Fruit fly (Drosophila melanogaster) whole organism, embryonic: ENCODE measurements around the gene CG42305.

ENCODE experiments used
- Asciz ChIP-seq: fragments of 200-800 bp; sonication (Bioruptor generic); optimal IDR thresholded peaks from 2 replicates; lab custom pipeline; 2017; ENCODE audit warnings: missing biosample characterization, mild to moderate bottlenecking, missing genetic modification characterization, missing genetic modification reagents
- Awh ChIP-seq: fragments of 200-800 bp; sonication (Bioruptor generic); IDR thresholded peaks from 2 replicates; pipeline ENCODE4, ENCODE4 v1.3.6; 2022; ENCODE audit warnings: missing biosample characterization, missing genetic modification characterization
- CG10431 ChIP-seq: fragments of 200-800 bp; sonication (Bioruptor generic); optimal IDR thresholded peaks from 3 replicates; lab custom pipeline; 2018; ENCODE audit warnings: missing biosample characterization, mild to moderate bottlenecking, missing genetic modification characterization
- CG10565 ChIP-seq: fragments of 200-800 bp; sonication (Bioruptor generic); optimal IDR thresholded peaks from 3 replicates; lab custom pipeline; 2016; ENCODE audit warnings: missing biosample characterization, mild to moderate bottlenecking, missing genetic modification characterization
- CG1603 ChIP-seq: fragments of 200-800 bp; sonication (Bioruptor generic); optimal IDR thresholded peaks from 2 replicates; lab custom pipeline; 2019; ENCODE audit warnings: missing biosample characterization, mild to moderate bottlenecking, missing genetic modification characterization, moderate library complexity
- CG1792 ChIP-seq: fragments of 200-800 bp; sonication (Bioruptor generic); optimal IDR thresholded peaks from 2 replicates; lab custom pipeline; 2016; ENCODE audit warnings: missing biosample characterization, missing genetic modification characterization
- CG18476 ChIP-seq: fragments of 200-800 bp; sonication (Bioruptor generic); optimal IDR thresholded peaks from 2 replicates; lab custom pipeline; 2016; ENCODE audit warnings: missing biosample characterization, mild to moderate bottlenecking, missing genetic modification characterization
- CG2678 ChIP-seq: fragments of 200-800 bp; sonication (Bioruptor generic); optimal IDR thresholded peaks from 3 replicates; lab custom pipeline; 2019; ENCODE audit warnings: missing biosample characterization, mild to moderate bottlenecking, missing genetic modification characterization, moderate library complexity
- CG3163 ChIP-seq: fragments of 200-800 bp; sonication (Bioruptor generic); optimal IDR thresholded peaks from 3 replicates; lab custom pipeline; 2016; ENCODE audit warnings: missing biosample characterization, missing genetic modification characterization
- CG33557 ChIP-seq: fragments of 200-800 bp; sonication (Bioruptor generic); optimal IDR thresholded peaks from 2 replicates; lab custom pipeline; 2019; ENCODE audit warnings: missing biosample characterization, mild to moderate bottlenecking, missing genetic modification characterization, moderate library complexity
- CG5180 ChIP-seq: fragments of 200-800 bp; sonication (Bioruptor generic); optimal IDR thresholded peaks from 3 replicates; lab custom pipeline; 2017; ENCODE audit warnings: missing biosample characterization, missing genetic modification characterization, mild to moderate bottlenecking, moderate library complexity, missing genetic modification reagents
- CG7745 ChIP-seq: fragments of 200-800 bp; sonication (Bioruptor generic); optimal IDR thresholded peaks from 2 replicates; lab custom pipeline; 2018; ENCODE audit warnings: missing biosample characterization, mild to moderate bottlenecking, missing genetic modification characterization, moderate library complexity
- CG8290 ChIP-seq, 3 experiments: fragments of 200-800 bp; sonication (Bioruptor generic); optimal IDR thresholded peaks; 2 replicates each; lab custom pipeline; 2016 to 2019; ENCODE audit warnings: missing biosample characterization in 3 of 3, missing genetic modification characterization in 3 of 3, mild to moderate bottlenecking in 2 of 3, moderate library complexity in 1 of 3
- CG8924 ChIP-seq: fragments of 200-800 bp; optimal IDR thresholded peaks from 3 replicates; lab custom pipeline; 2019; ENCODE audit warnings: missing biosample characterization, mild to moderate bottlenecking, missing genetic modification characterization, moderate library complexity
- CG9215 ChIP-seq: fragments of 200-800 bp; sonication (Bioruptor generic); IDR thresholded peaks from 2 replicates; pipeline ENCODE4 v1.3.6; 2022; ENCODE audit warnings: missing biosample characterization, missing genetic modification characterization
- CG9932 ChIP-seq: fragments of 200-800 bp; sonication (Bioruptor generic); IDR thresholded peaks from 2 replicates; pipeline ENCODE4 v1.3.6; 2022; ENCODE audit warnings: missing biosample characterization, missing genetic modification characterization
- Gug ChIP-seq: fragments of 200-800 bp; sonication (Bioruptor generic); IDR thresholded peaks from 4 replicates; pipeline ENCODE4 v1.3.6; 2022; ENCODE audit warnings: missing biosample characterization, missing genetic modification characterization
- Hmr ChIP-seq: fragments of 200-800 bp; sonication (Bioruptor generic); optimal IDR thresholded peaks from 3 replicates; lab custom pipeline; 2017; ENCODE audit warnings: mild to moderate bottlenecking, missing biosample characterization, missing genetic modification reagents, missing genetic modification characterization
- Hr51 ChIP-seq, 2 experiments: fragments of 200-800 bp; sonication (Bioruptor generic); optimal IDR thresholded peaks; 2 replicates in 1 of 2; 3 replicates in 1 of 2; lab custom pipeline; 2016 to 2018; ENCODE audit warnings: missing biosample characterization in 2 of 2, missing genetic modification characterization in 2 of 2, mild to moderate bottlenecking in 1 of 2, moderate library complexity in 1 of 2
- Hr78 ChIP-seq, 2 experiments: fragments of 200-800 bp in 1 of 2; fragments of >200 bp in 1 of 2; sonication (Bioruptor generic) in 1 of 2; optimal IDR thresholded peaks; 2 replicates each; lab custom pipeline; 2017 to 2019; ENCODE audit warnings: missing biosample characterization in 2 of 2, missing genetic modification characterization in 2 of 2, mild to moderate bottlenecking in 1 of 2, moderate library complexity in 1 of 2
- Lim3 ChIP-seq: fragments of 200-800 bp; sonication (Bioruptor generic); IDR thresholded peaks from 2 replicates; pipeline ENCODE4 v1.3.6; 2022; ENCODE audit warnings: missing biosample characterization, missing genetic modification characterization
- Max ChIP-seq: fragments of 200-800 bp; sonication (Bioruptor generic); optimal IDR thresholded peaks from 2 replicates; lab custom pipeline; 2016; ENCODE audit warnings: missing biosample characterization, mild to moderate bottlenecking, missing genetic modification characterization
- Nf-YC ChIP-seq: fragments of 200-800 bp; optimal IDR thresholded peaks from 3 replicates; lab custom pipeline; 2019; ENCODE audit warnings: missing biosample characterization, mild to moderate bottlenecking, missing genetic modification characterization, moderate library complexity
- PHDP ChIP-seq: fragments of 200-800 bp; sonication (Bioruptor generic); optimal IDR thresholded peaks from 3 replicates; lab custom pipeline; 2018; ENCODE audit warnings: missing biosample characterization, mild to moderate bottlenecking, missing genetic modification characterization, moderate library complexity
- Rfx ChIP-seq: fragments of 200-800 bp; sonication (Bioruptor generic); IDR thresholded peaks from 2 replicates; pipeline ENCODE4 v1.3.6; 2022; ENCODE audit warnings: missing biosample characterization, missing genetic modification characterization
- Trl ChIP-seq, 3 experiments: fragments of >200 bp in 2 of 3; fragments of 200-800 bp in 1 of 3; sonication (Bioruptor generic) in 1 of 3; optimal IDR thresholded peaks; 2 replicates in 1 of 3; 3 replicates in 2 of 3; lab custom pipeline; 2016 to 2017; ENCODE audit warnings: missing biosample characterization in 1 of 3, missing genetic modification characterization in 1 of 3
- az2 ChIP-seq: fragments of 200-800 bp; sonication (Bioruptor generic); optimal IDR thresholded peaks from 3 replicates; lab custom pipeline; 2016; ENCODE audit warnings: missing biosample characterization, missing genetic modification characterization
- corto ChIP-seq: fragments of 200-800 bp; sonication (Bioruptor generic); optimal IDR thresholded peaks from 2 replicates; lab custom pipeline; 2016; ENCODE audit warnings: missing biosample characterization, mild to moderate bottlenecking, missing genetic modification characterization, moderate library complexity
- crp ChIP-seq, 2 experiments: fragments of 200-800 bp; sonication (Bioruptor generic); optimal IDR thresholded peaks; 2 replicates in 1 of 2; 3 replicates in 1 of 2; lab custom pipeline; 2017; ENCODE audit warnings: missing biosample characterization in 2 of 2, missing genetic modification characterization in 2 of 2, mild to moderate bottlenecking in 1 of 2, moderate library complexity in 1 of 2
- dmrt99B ChIP-seq: fragments of 200-800 bp; sonication (Bioruptor generic); optimal IDR thresholded peaks from 2 replicates; lab custom pipeline; 2018; ENCODE audit warnings: missing biosample characterization, mild to moderate bottlenecking, missing genetic modification characterization, moderate library complexity
- emc ChIP-seq: fragments of 200-800 bp; sonication (Bioruptor generic); optimal IDR thresholded peaks from 2 replicates; lab custom pipeline; 2016; ENCODE audit warnings: missing biosample characterization, missing genetic modification characterization
- fd96Cb ChIP-seq: fragments of 200-800 bp; sonication (Bioruptor generic); optimal IDR thresholded peaks from 2 replicates; lab custom pipeline; 2018; ENCODE audit warnings: missing biosample characterization, mild to moderate bottlenecking, missing genetic modification characterization, moderate library complexity
- gem ChIP-seq: fragments of 200-800 bp; sonication (Bioruptor generic); optimal IDR thresholded peaks from 2 replicates; lab custom pipeline; 2019; ENCODE audit warnings: missing biosample characterization, mild to moderate bottlenecking, missing genetic modification characterization, moderate library complexity
- h ChIP-seq: fragments of >200 bp; optimal IDR thresholded peaks from 2 replicates; lab custom pipeline; 2017
- kay ChIP-seq: fragments of 200-800 bp; sonication (Bioruptor generic); optimal IDR thresholded peaks from 2 replicates; lab custom pipeline; 2016; ENCODE audit warnings: missing biosample characterization, missing genetic modification characterization
- lbe ChIP-seq: fragments of 200-800 bp; sonication (Bioruptor generic); optimal IDR thresholded peaks from 2 replicates; lab custom pipeline; 2016; ENCODE audit warnings: missing biosample characterization, mild to moderate bottlenecking, missing genetic modification characterization
- mld ChIP-seq: fragments of 200-800 bp; sonication (Bioruptor generic); IDR thresholded peaks from 3 replicates; pipeline ENCODE4 v1.3.6; 2022; ENCODE audit warnings: missing biosample characterization, missing genetic modification characterization; ENCODE audit not compliant: partially characterized antibody
- oc ChIP-seq: fragments of 200-800 bp; sonication (Bioruptor generic); optimal IDR thresholded peaks from 2 replicates; lab custom pipeline; 2018; ENCODE audit warnings: missing biosample characterization, mild to moderate bottlenecking, missing genetic modification characterization, moderate library complexity
- odd ChIP-seq: fragments of 200-800 bp; sonication (Bioruptor generic); optimal IDR thresholded peaks from 2 replicates; lab custom pipeline; 2017; ENCODE audit warnings: missing biosample characterization, mild to moderate bottlenecking, missing genetic modification characterization
- otp ChIP-seq: fragments of 200-800 bp; sonication (Bioruptor generic); IDR thresholded peaks from 3 replicates; pipeline ENCODE4, ENCODE4 v1.3.6; 2022; ENCODE audit warnings: missing biosample characterization, missing genetic modification characterization
- psq ChIP-seq: fragments of 200-800 bp; sonication (Bioruptor generic); optimal IDR thresholded peaks from 2 replicates; lab custom pipeline; 2017; ENCODE audit warnings: missing biosample characterization, missing genetic modification characterization
- schlank ChIP-seq: fragments of 200-800 bp; sonication (Bioruptor generic); optimal IDR thresholded peaks from 2 replicates; lab custom pipeline; 2018; ENCODE audit warnings: missing biosample characterization, mild to moderate bottlenecking, missing genetic modification characterization
- scrt ChIP-seq: fragments of 200-800 bp; sonication (Bioruptor generic); optimal IDR thresholded peaks from 2 replicates; lab custom pipeline; 2018; ENCODE audit warnings: missing biosample characterization, mild to moderate bottlenecking, missing genetic modification characterization, moderate library complexity
- shn ChIP-seq: fragments of 200-800 bp; sonication (Bioruptor generic); optimal IDR thresholded peaks from 3 replicates; lab custom pipeline; 2016; ENCODE audit warnings: missing biosample characterization, missing genetic modification characterization
- sna ChIP-seq: fragments of 200-800 bp; sonication (Bioruptor generic); IDR thresholded peaks from 2 replicates; pipeline ENCODE4 v1.3.6; 2022; ENCODE audit warnings: missing biosample characterization, missing genetic modification characterization; ENCODE audit not compliant: partially characterized antibody
- sqz ChIP-seq: fragments of 200-800 bp; sonication (Bioruptor generic); optimal IDR thresholded peaks from 3 replicates; lab custom pipeline; 2018; ENCODE audit warnings: missing biosample characterization, mild to moderate bottlenecking, missing genetic modification characterization
- sug ChIP-seq: fragments of 200-800 bp; optimal IDR thresholded peaks from 2 replicates; lab custom pipeline; 2019; ENCODE audit warnings: missing biosample characterization, mild to moderate bottlenecking, missing genetic modification characterization, moderate library complexity
- vnd ChIP-seq: fragments of 200-800 bp; sonication (Bioruptor generic); IDR thresholded peaks from 3 replicates; pipeline ENCODE4 v1.3.6; 2022; ENCODE audit warnings: missing biosample characterization, missing genetic modification characterization; ENCODE audit not compliant: partially characterized antibody
- z ChIP-seq: fragments of 200-800 bp; sonication (Bioruptor generic); IDR thresholded peaks from 3 replicates; pipeline ENCODE4 v1.3.6; 2022; ENCODE audit warnings: missing biosample characterization, missing genetic modification characterization

The CG42305 gene

dm6 chr2L:18822805-18823204, 10.4 kb downstream of the CG42305 start (continued):
- TF ChIP-seq Rfx (no peak; the same call in 1 of the 2 replicates), Gug (no peak), Lim3 (GFP tag; lab: Robert Waterston, UW) (no peak), CG1603 (tag; lab: Kevin White, UChicago) (peak; percentile 38), oc (tag; lab: Kevin White, UChicago) (no peak), CG2678 (tag; lab: Kevin White, UChicago) (peak; percentile 54), mld (GFP tag; lab: Robert Waterston, UW) (no peak), otp (GFP tag; lab: Robert Waterston, UW) (0 out of 3 replicates have a peak, but pooled peaks have one; percentile 49), Hr78 (GFP tag; optimal IDR thresholded peaks at IDR 0.05; lab: Kevin White, UChicago) (no peak), scrt (GFP tag; lab: Kevin White, UChicago) (no peak), CG10431 (GFP tag; lab: Kevin White, UChicago) (peak; percentile 66), az2 (GFP tag; lab: Kevin White, UChicago) (no peak), shn (no peak), PHDP (peak; percentile 41), corto (GFP tag; lab: Kevin White, UChicago) (no peak), sqz (GFP tag; lab: Kevin White, UChicago) (peak; percentile 49), Hr51 (GFP tag; optimal IDR thresholded peaks at IDR 0.05; lab: Kevin White, UChicago) (no peak), CG1792 (GFP tag; lab: Kevin White, UChicago) (peak; percentile 45), CG5180 (peak; percentile 34), kay (GFP tag; lab: Kevin White, UChicago) (no peak), z (0 out of 3 replicates have a peak, but pooled peaks have one; percentile 45), odd (GFP tag; lab: Kevin White, UChicago) (peak; percentile 18), CG8924 (tag; lab: Kevin White, UChicago) (peak; percentile 8), CG9932 (no peak), vnd (GFP tag; lab: Robert Waterston, UW) (no peak), sna (GFP tag; lab: Robert Waterston, UW) (no peak), psq (GFP tag; lab: Kevin White, UChicago) (no peak), lbe (no peak), schlank (tag; lab: Kevin White, UChicago) (no peak), CG7745 (tag; lab: Kevin White, UChicago) (no peak), CG10565 (GFP tag; lab: Kevin White, UChicago) (no peak), sug (no peak), fd96Cb (tag; lab: Kevin White, UChicago) (no peak), Asciz (peak; percentile 71), crp (GFP tag; optimal IDR thresholded peaks at IDR 0.05; lab: Kevin White, UChicago) (no peak), Nf-YC (tag; lab: Kevin White, UChicago) (no peak), Trl (optimal IDR thresholded peaks at IDR 0.05; lab: Kevin White, UChicago) (no peak), Trl (GFP tag; optimal IDR thresholded peaks at IDR 0.05; lab: Kevin White, UChicago) (peak; percentile 46), h (lab: Kevin White, UChicago) (no peak), emc (GFP tag; lab: Kevin White, UChicago) (no peak), CG18476 (GFP tag; lab: Kevin White, UChicago) (no peak), dmrt99B (peak; percentile 26), CG9215 (GFP tag; lab: Robert Waterston, UW) (no peak), CG33557 (GFP tag; lab: Kevin White, UChicago) (peak; percentile 88), Max (GFP tag; lab: Kevin White, UChicago) (peak; percentile 56), CG3163 (GFP tag; lab: Kevin White, UChicago) (no peak), gem (tag; lab: Kevin White, UChicago) (peak; percentile 43), Hmr (GFP tag; lab: Kevin White, UChicago) (no peak), CG8290 (GFP tag; optimal IDR thresholded peaks at IDR 0.05; lab: Kevin White, UChicago) (no peak), CG8290 (tag; optimal IDR thresholded peaks at IDR 0.05; lab: Kevin White, UChicago) (peak; percentile 60 to 69), Awh (GFP tag; lab: Robert Waterston, UW) (peak; percentile 78; the same call in 1 of the 2 replicates)
